Fruit fly (Drosophila melanogaster) whole organism, embryonic: ENCODE results near the gene Invadolysin.
A peak's percentile ranks its signal among the peaks of the same experiment; 100 is the strongest.

Experiments used
- B-H2 ChIP-seq: fragments of 200-800 bp; sonication (Bioruptor generic); optimal IDR thresholded peaks from 2 replicates; lab custom pipeline; 2018; ENCODE audit warnings: missing biosample characterization, mild to moderate bottlenecking, missing genetic modification characterization
- CG10979 ChIP-seq: fragments of 200-800 bp; sonication (Bioruptor generic); optimal IDR thresholded peaks from 2 replicates; lab custom pipeline; 2018; ENCODE audit warnings: missing biosample characterization, mild to moderate bottlenecking, missing genetic modification characterization, moderate library complexity
- CG11085 ChIP-seq: fragments of 200-800 bp; sonication (Bioruptor generic); IDR thresholded peaks from 2 replicates; pipeline ENCODE4 v1.3.6; 2022; ENCODE audit warnings: missing biosample characterization, missing genetic modification characterization
- CG12219 ChIP-seq: fragments of 200-800 bp; sonication (Bioruptor generic); optimal IDR thresholded peaks from 3 replicates; lab custom pipeline; 2018; ENCODE audit warnings: missing biosample characterization, mild to moderate bottlenecking, missing genetic modification characterization
- CG17359 ChIP-seq: fragments of 200-800 bp; sonication (Bioruptor generic); optimal IDR thresholded peaks from 3 replicates; lab custom pipeline; 2018; ENCODE audit warnings: missing biosample characterization, mild to moderate bottlenecking, missing genetic modification characterization, moderate library complexity
- CG17568 ChIP-seq: fragments of 200-800 bp; sonication (Bioruptor generic); optimal IDR thresholded peaks from 2 replicates; lab custom pipeline; 2018; ENCODE audit warnings: missing biosample characterization, mild to moderate bottlenecking, missing genetic modification characterization, moderate library complexity
- CG17829 ChIP-seq: fragments of 200-800 bp; optimal IDR thresholded peaks from 2 replicates; lab custom pipeline; 2019; ENCODE audit warnings: missing biosample characterization, mild to moderate bottlenecking, missing genetic modification characterization, moderate library complexity
- CG17912 ChIP-seq: fragments of 200-800 bp; sonication (Bioruptor generic); optimal IDR thresholded peaks from 2 replicates; lab custom pipeline; 2018; ENCODE audit warnings: missing biosample characterization, mild to moderate bottlenecking, missing genetic modification characterization
- CG18011 ChIP-seq: fragments of 200-800 bp; sonication (Bioruptor generic); optimal IDR thresholded peaks from 2 replicates; lab custom pipeline; 2017; ENCODE audit warnings: missing biosample characterization, missing genetic modification characterization, mild to moderate bottlenecking, moderate library complexity, missing genotype
- CG18599 ChIP-seq: fragments of 200-800 bp; sonication (Bioruptor generic); optimal IDR thresholded peaks from 3 replicates; lab custom pipeline; 2017; ENCODE audit warnings: missing biosample characterization, missing genetic modification characterization, mild to moderate bottlenecking, moderate library complexity, missing genetic modification reagents
- CG2120 ChIP-seq: fragments of 200-800 bp; sonication (Bioruptor generic); optimal IDR thresholded peaks from 3 replicates; lab custom pipeline; 2016; ENCODE audit warnings: missing biosample characterization, missing genetic modification characterization
- CG2678 ChIP-seq: fragments of 200-800 bp; sonication (Bioruptor generic); optimal IDR thresholded peaks from 3 replicates; lab custom pipeline; 2019; ENCODE audit warnings: missing biosample characterization, mild to moderate bottlenecking, missing genetic modification characterization, moderate library complexity
- CG42726 ChIP-seq: fragments of 200-800 bp; sonication (Bioruptor generic); IDR thresholded peaks from 2 replicates; pipeline ENCODE4 v1.3.6; 2022; ENCODE audit warnings: missing biosample characterization, missing genetic modification characterization; ENCODE audit not compliant: partially characterized antibody
- CG43689 ChIP-seq: fragments of 200-800 bp; sonication (Bioruptor generic); IDR thresholded peaks from 2 replicates; pipeline ENCODE4 v1.3.6; 2022; ENCODE audit warnings: missing biosample characterization, missing genetic modification characterization
- CG4404 ChIP-seq: fragments of 200-800 bp; sonication (Bioruptor generic); IDR thresholded peaks from 2 replicates; pipeline ENCODE4 v1.3.6; 2022; ENCODE audit warnings: missing biosample characterization, missing genetic modification characterization
- CG5245 ChIP-seq: fragments of 200-800 bp; sonication (Bioruptor generic); optimal IDR thresholded peaks from 3 replicates; lab custom pipeline; 2016; ENCODE audit warnings: missing biosample characterization, missing genetic modification characterization
- CG7745 ChIP-seq: fragments of 200-800 bp; sonication (Bioruptor generic); optimal IDR thresholded peaks from 2 replicates; lab custom pipeline; 2018; ENCODE audit warnings: missing biosample characterization, mild to moderate bottlenecking, missing genetic modification characterization, moderate library complexity
- CG8281 ChIP-seq: fragments of 200-800 bp; sonication (Bioruptor generic); optimal IDR thresholded peaks from 2 replicates; lab custom pipeline; 2018; ENCODE audit warnings: missing biosample characterization, mild to moderate bottlenecking, missing genetic modification characterization, moderate library complexity
- CG8924 ChIP-seq: fragments of 200-800 bp; optimal IDR thresholded peaks from 3 replicates; lab custom pipeline; 2019; ENCODE audit warnings: missing biosample characterization, mild to moderate bottlenecking, missing genetic modification characterization, moderate library complexity
- CTCF ChIP-seq: fragments of 200-800 bp; sonication (Bioruptor generic); optimal IDR thresholded peaks from 2 replicates; lab custom pipeline; 2017; ENCODE audit warnings: missing biosample characterization, mild to moderate bottlenecking, missing genetic modification characterization, moderate library complexity
- CrebB ChIP-seq: fragments of 200-800 bp; sonication (Bioruptor generic); optimal IDR thresholded peaks from 3 replicates; lab custom pipeline; 2018; ENCODE audit warnings: missing biosample characterization, mild to moderate bottlenecking, missing genetic modification characterization
- Doc3 ChIP-seq: fragments of 200-800 bp; sonication (Bioruptor generic); IDR thresholded peaks from 3 replicates; pipeline ENCODE4 v1.3.6; 2022; ENCODE audit warnings: missing biosample characterization, missing genetic modification characterization; ENCODE audit not compliant: partially characterized antibody
- Hey ChIP-seq: fragments of 200-800 bp; sonication (Bioruptor generic); optimal IDR thresholded peaks from 3 replicates; lab custom pipeline; 2018; ENCODE audit warnings: missing biosample characterization, mild to moderate bottlenecking, missing genetic modification characterization
- Hmr ChIP-seq: fragments of 200-800 bp; sonication (Bioruptor generic); optimal IDR thresholded peaks from 3 replicates; lab custom pipeline; 2017; ENCODE audit warnings: mild to moderate bottlenecking, missing biosample characterization, missing genetic modification reagents, missing genetic modification characterization
- Hr51 ChIP-seq, 2 experiments: fragments of 200-800 bp; sonication (Bioruptor generic); optimal IDR thresholded peaks; 2 replicates in 1 of 2; 3 replicates in 1 of 2; lab custom pipeline; 2016 to 2018; ENCODE audit warnings: missing biosample characterization in 2 of 2, missing genetic modification characterization in 2 of 2, mild to moderate bottlenecking in 1 of 2, moderate library complexity in 1 of 2
- Lpt ChIP-seq: fragments of >200 bp; optimal IDR thresholded peaks from 2 replicates; lab custom pipeline; 2018; ENCODE audit warnings: missing biosample characterization, missing genetic modification characterization
- Meics ChIP-seq: fragments of 200-800 bp; sonication (Bioruptor generic); optimal IDR thresholded peaks from 2 replicates; lab custom pipeline; 2017; ENCODE audit warnings: missing biosample characterization, mild to moderate bottlenecking, missing genetic modification characterization
- Nf-YA ChIP-seq: fragments of 200-800 bp; sonication (Bioruptor generic); IDR thresholded peaks from 2 replicates; pipeline ENCODE4 v1.3.6; 2022; ENCODE audit warnings: missing biosample characterization, missing genetic modification characterization
- Nf-YB ChIP-seq: fragments of 200-800 bp; sonication (Bioruptor generic); optimal IDR thresholded peaks from 3 replicates; lab custom pipeline; 2019; ENCODE audit warnings: missing biosample characterization, mild to moderate bottlenecking, missing genetic modification characterization, moderate library complexity
- Oaz ChIP-seq: fragments of 200-800 bp; sonication (Bioruptor generic); IDR thresholded peaks from 2 replicates; pipeline ENCODE4 v1.3.6; 2022; ENCODE audit warnings: missing biosample characterization, missing genetic modification characterization
- Sox102F ChIP-seq: fragments of 200-800 bp; sonication (Bioruptor generic); optimal IDR thresholded peaks from 2 replicates; lab custom pipeline; 2018; ENCODE audit warnings: missing biosample characterization, mild to moderate bottlenecking, missing genetic modification characterization, moderate library complexity
- Sry-β ChIP-seq: fragments of 200-800 bp; sonication (Bioruptor generic); optimal IDR thresholded peaks from 2 replicates; lab custom pipeline; 2018; ENCODE audit warnings: missing biosample characterization, mild to moderate bottlenecking, missing genetic modification characterization, moderate library complexity
- Sry-δ ChIP-seq: fragments of 200-800 bp; sonication (Bioruptor generic); optimal IDR thresholded peaks from 2 replicates; lab custom pipeline; 2016; ENCODE audit warnings: missing biosample characterization, missing genetic modification characterization
- Stat92E ChIP-seq, 3 experiments: fragments of >200 bp in 2 of 3; fragments of 200-800 bp in 1 of 3; sonication (Bioruptor generic) in 1 of 3; optimal IDR thresholded peaks; 2 replicates each; lab custom pipeline; 2017 to 2019; ENCODE audit warnings: missing biosample characterization in 3 of 3, missing genetic modification characterization in 3 of 3, mild to moderate bottlenecking in 1 of 3, moderate library complexity in 1 of 3
- Trl ChIP-seq, 3 experiments: fragments of >200 bp in 2 of 3; fragments of 200-800 bp in 1 of 3; sonication (Bioruptor generic) in 1 of 3; optimal IDR thresholded peaks; 2 replicates in 1 of 3; 3 replicates in 2 of 3; lab custom pipeline; 2016 to 2017; ENCODE audit warnings: missing biosample characterization in 1 of 3, missing genetic modification characterization in 1 of 3
- Xbp1 ChIP-seq: fragments of 200-800 bp; sonication (Bioruptor generic); optimal IDR thresholded peaks from 3 replicates; lab custom pipeline; 2016; ENCODE audit warnings: missing biosample characterization, mild to moderate bottlenecking, missing genetic modification characterization
- al ChIP-seq: fragments of 200-800 bp; sonication (Bioruptor generic); IDR thresholded peaks from 2 replicates; pipeline ENCODE4 v1.3.6; 2022; ENCODE audit warnings: missing biosample characterization, missing genetic modification characterization
- bcd ChIP-seq: fragments of 200-800 bp; sonication (Bioruptor generic); optimal IDR thresholded peaks from 2 replicates; lab custom pipeline; 2017; ENCODE audit warnings: missing biosample characterization, mild to moderate bottlenecking, missing genetic modification characterization
- fu2 ChIP-seq: fragments of 200-800 bp; sonication (Bioruptor generic); optimal IDR thresholded peaks from 2 replicates; lab custom pipeline; 2016; ENCODE audit warnings: missing biosample characterization, missing genetic modification characterization
- maf-S ChIP-seq: fragments of 200-800 bp; sonication (Bioruptor generic); optimal IDR thresholded peaks from 2 replicates; lab custom pipeline; 2016; ENCODE audit warnings: missing biosample characterization, missing genetic modification characterization
- mirr ChIP-seq: fragments of 200-800 bp; sonication (Bioruptor generic); optimal IDR thresholded peaks from 3 replicates; lab custom pipeline; 2018; ENCODE audit warnings: missing biosample characterization, mild to moderate bottlenecking, missing genetic modification characterization
- nerfin-2 ChIP-seq: fragments of 200-800 bp; sonication (Bioruptor generic); IDR thresholded peaks from 2 replicates; pipeline ENCODE4 v1.3.6; 2022; ENCODE audit warnings: missing biosample characterization, missing genetic modification characterization; ENCODE audit not compliant: partially characterized antibody
- shn ChIP-seq: fragments of 200-800 bp; sonication (Bioruptor generic); optimal IDR thresholded peaks from 3 replicates; lab custom pipeline; 2016; ENCODE audit warnings: missing biosample characterization, missing genetic modification characterization
- slou ChIP-seq: fragments of 200-800 bp; sonication (Bioruptor generic); optimal IDR thresholded peaks from 3 replicates; lab custom pipeline; 2016; ENCODE audit warnings: missing biosample characterization, missing genetic modification characterization
- sqz ChIP-seq: fragments of 200-800 bp; sonication (Bioruptor generic); optimal IDR thresholded peaks from 3 replicates; lab custom pipeline; 2018; ENCODE audit warnings: missing biosample characterization, mild to moderate bottlenecking, missing genetic modification characterization
- sr ChIP-seq: fragments of 200-800 bp; sonication (Bioruptor generic); IDR thresholded peaks from 3 replicates; pipeline ENCODE4 v1.3.6; 2022; ENCODE audit warnings: missing biosample characterization, missing genetic modification characterization
- tap ChIP-seq: fragments of 200-800 bp; optimal IDR thresholded peaks from 3 replicates; lab custom pipeline; 2019; ENCODE audit warnings: missing biosample characterization, mild to moderate bottlenecking, missing genetic modification characterization, moderate library complexity
- trem ChIP-seq: fragments of 200-800 bp; optimal IDR thresholded peaks from 3 replicates; lab custom pipeline; 2019; ENCODE audit warnings: missing biosample characterization, mild to moderate bottlenecking, missing genetic modification characterization, moderate library complexity
- usp ChIP-seq: fragments of >200 bp; optimal IDR thresholded peaks from 2 replicates; lab custom pipeline; 2017; ENCODE audit warnings: missing biosample characterization, missing genetic modification characterization
- zen ChIP-seq: fragments of 200-800 bp; sonication (Bioruptor generic); optimal IDR thresholded peaks from 3 replicates; lab custom pipeline; 2018; ENCODE audit warnings: missing biosample characterization, mild to moderate bottlenecking, missing genetic modification characterization, moderate library complexity

Invadolysin gene

DNA sequence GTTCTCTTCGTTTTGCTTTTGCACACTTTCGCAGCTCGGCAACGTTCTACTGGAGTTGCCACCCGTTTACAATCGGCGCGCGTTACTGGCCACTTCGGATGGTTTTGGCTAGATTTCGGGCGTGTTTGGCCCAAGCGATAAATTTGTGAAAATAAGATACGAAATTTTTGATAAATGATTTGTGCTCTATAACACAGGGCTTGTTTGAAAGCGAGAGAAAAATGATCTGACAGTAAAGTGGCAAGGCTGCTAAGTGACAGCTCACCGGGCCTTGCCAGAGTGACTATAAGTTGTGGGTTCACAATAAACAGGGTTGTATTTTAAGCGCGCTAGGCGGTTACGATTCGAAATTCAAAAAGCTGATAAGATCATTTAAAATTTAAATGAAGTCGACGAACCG is 34.5 kb upstream of the Invadolysin start, which contains the start of gene Fmr1 (continued):
- TF ChIP-seq Sox102F (GFP tag; lab: Kevin White, UChicago), result peak; percentile 42
- TF ChIP-seq CTCF (GFP tag; lab: Kevin White, UChicago), result peak; percentile 29
- TF ChIP-seq CG5245 (GFP tag; lab: Kevin White, UChicago), result no peak
- peak; percentile 46 for TF ChIP-seq mirr (GFP tag; lab: Kevin White, UChicago)
- no peak for TF ChIP-seq CrebB (tag; lab: Kevin White, UChicago)
- no peak for TF ChIP-seq CG43689
- TF ChIP-seq CG2120 (GFP tag; lab: Kevin White, UChicago), result peak; percentile 72
- TF ChIP-seq CG8281 (tag; lab: Kevin White, UChicago), result no peak
- peak; percentile 40 for TF ChIP-seq al
- no peak for TF ChIP-seq CG11085 (GFP tag; lab: Robert Waterston, UW)
- peak; percentile 25 for TF ChIP-seq Meics (GFP tag; lab: Kevin White, UChicago)
- TF ChIP-seq Trl (optimal IDR thresholded peaks at IDR 0.05; lab: Kevin White, UChicago), result no peak
- TF ChIP-seq Trl (GFP tag; optimal IDR thresholded peaks at IDR 0.05; lab: Kevin White, UChicago), result peak; percentile 52
- TF ChIP-seq trem (tag; lab: Kevin White, UChicago), result peak; percentile 89
- TF ChIP-seq shn (GFP tag; lab: Kevin White, UChicago), result peak; percentile 60
- no peak for TF ChIP-seq Nf-YA
- TF ChIP-seq tap (tag; lab: Kevin White, UChicago), result no peak
- TF ChIP-seq CG18011 (GFP tag; lab: Kevin White, UChicago), result peak; percentile 5
- TF ChIP-seq CG42726 (GFP tag; lab: Robert Waterston, UW), result no peak
- no peak for TF ChIP-seq Nf-YB
- TF ChIP-seq CG4404 (GFP tag; lab: Robert Waterston, UW), result no peak
- peak; percentile 61 for TF ChIP-seq CG17829 (tag; lab: Kevin White, UChicago)
- peak; percentile 19 for TF ChIP-seq B-H2
- no peak for TF ChIP-seq Doc3 (GFP tag; lab: Robert Waterston, UW)
- peak; percentile 46 for TF ChIP-seq fu2 (GFP tag; lab: Kevin White, UChicago)
- TF ChIP-seq Sry-β (GFP tag; lab: Kevin White, UChicago), result peak; percentile 23
- no peak for TF ChIP-seq Hey (tag; lab: Kevin White, UChicago)
- peak; percentile 63 for TF ChIP-seq Xbp1 (GFP tag; lab: Kevin White, UChicago)
- TF ChIP-seq bcd (GFP tag; lab: Kevin White, UChicago), result peak; percentile 44
- no peak for TF ChIP-seq slou
- no peak for TF ChIP-seq CG17568 (GFP tag; lab: Kevin White, UChicago)
- no peak for TF ChIP-seq CG17359 (tag; lab: Kevin White, UChicago)
- TF ChIP-seq CG7745, result no peak
- TF ChIP-seq Hr51 (GFP tag; optimal IDR thresholded peaks at IDR 0.05; lab: Kevin White, UChicago), result peak; percentile 11 to 53
- no peak for TF ChIP-seq CG18599
- peak; percentile 52 for TF ChIP-seq maf-S (GFP tag; lab: Kevin White, UChicago)
- TF ChIP-seq CG2678 (tag; lab: Kevin White, UChicago), result peak; percentile 32
- TF ChIP-seq usp (GFP tag; lab: Kevin White, UChicago), result no peak
- TF ChIP-seq Hmr (GFP tag; lab: Kevin White, UChicago), result no peak
- TF ChIP-seq zen (tag; lab: Kevin White, UChicago), result peak; percentile 36
- no peak for TF ChIP-seq sqz (GFP tag; lab: Kevin White, UChicago)
- TF ChIP-seq Oaz, result no peak
- TF ChIP-seq CG17912 (GFP tag; lab: Kevin White, UChicago), result no peak
- no peak for TF ChIP-seq sr (GFP tag; lab: Robert Waterston, UW)
- no peak for TF ChIP-seq CG12219 (GFP tag; lab: Kevin White, UChicago)
- peak; percentile 71 for TF ChIP-seq Sry-δ (GFP tag; lab: Kevin White, UChicago)
- TF ChIP-seq CG8924 (tag; lab: Kevin White, UChicago), result peak; percentile 32
- TF ChIP-seq nerfin-2 (GFP tag; lab: Robert Waterston, UW), result no peak
- TF ChIP-seq Lpt, result no peak
- TF ChIP-seq CG10979 (tag; lab: Kevin White, UChicago), result peak; percentile 19
- TF ChIP-seq Stat92E (GFP tag; optimal IDR thresholded peaks at IDR 0.05; lab: Kevin White, UChicago), result peak in 1 of 3 experiments; percentile 29
